Worm (Caenorhabditis elegans) whole organism, early embryonic: Measurements from ENCODE around the gene egl-23.

Experiments
- B0310.2 ChIP-seq: sonication (generic microtip); optimal IDR thresholded peaks from 2 replicates; lab custom pipeline; 2016; ENCODE audit warnings: mild to moderate bottlenecking, missing genetic modification characterization, missing compliant biosample characterization
- F13C5.2 ChIP-seq: sonication (generic microtip); optimal IDR thresholded peaks from 2 replicates; lab custom pipeline; 2017; ENCODE audit warnings: mild to moderate bottlenecking, missing genetic modification characterization, inconsistent platforms, missing compliant biosample characterization
- aly-1 ChIP-seq: sonication (generic microtip); optimal IDR thresholded peaks from 2 replicates; lab custom pipeline; 2016; ENCODE audit warnings: missing genetic modification characterization, missing compliant biosample characterization
- ama-1 ChIP-seq: fragments of 150-350 bp; optimal IDR thresholded peaks from 2 replicates; lab custom pipeline; 2014
- ceh-13 ChIP-seq: fragments of 200-800 bp; sonication (Bioruptor generic); optimal IDR thresholded peaks from 2 replicates; lab custom pipeline; 2018; ENCODE audit warnings: mild to moderate bottlenecking, missing genetic modification characterization, missing compliant biosample characterization
- ceh-36 ChIP-seq: sonication (generic microtip); optimal IDR thresholded peaks from 2 replicates; lab custom pipeline; 2016; ENCODE audit warnings: missing genetic modification characterization, inconsistent platforms, missing compliant biosample characterization
- ets-7 ChIP-seq: sonication (generic microtip); optimal IDR thresholded peaks from 2 replicates; lab custom pipeline; 2016; ENCODE audit warnings: missing genotype, missing genetic modification characterization, missing compliant biosample characterization
- flt-1 ChIP-seq: fragments of 200-800 bp; sonication (Bioruptor generic); IDR thresholded peaks from 2 replicates; pipeline ENCODE4 v1.3.6; 2022; ENCODE audit warnings: missing genetic modification characterization, missing compliant biosample characterization
- hmbx-1 ChIP-seq: sonication (generic microtip); optimal IDR thresholded peaks from 2 replicates; lab custom pipeline; 2016; ENCODE audit warnings: mild to moderate bottlenecking, missing genetic modification characterization, missing compliant biosample characterization
- hmg-4 ChIP-seq: fragments of 200-800 bp; sonication (Bioruptor generic); optimal IDR thresholded peaks from 2 replicates; lab custom pipeline; 2018; ENCODE audit warnings: mild to moderate bottlenecking, missing genetic modification characterization, missing compliant biosample characterization
- hnd-1 ChIP-seq: sonication (generic microtip); optimal IDR thresholded peaks from 2 replicates; lab custom pipeline; 2016; ENCODE audit warnings: missing genetic modification characterization, missing compliant biosample characterization
- scrt-1 ChIP-seq: fragments of 200-800 bp; sonication (Bioruptor generic); IDR thresholded peaks from 2 replicates; pipeline ENCODE4 v1.3.6; 2022; ENCODE audit warnings: missing genetic modification characterization, missing compliant biosample characterization
- sea-1 ChIP-seq: fragments of 200-800 bp; sonication (Bioruptor generic); conservative IDR thresholded peaks from 2 replicates; pipeline ENCODE4 v1.3.6; 2022; ENCODE audit warnings: missing genetic modification characterization, missing compliant biosample characterization
- tbx-11 ChIP-seq: fragments of 200-800 bp; sonication (Bioruptor generic); IDR thresholded peaks from 2 replicates; pipeline ENCODE4 v1.3.6; 2022; ENCODE audit warnings: missing genetic modification characterization, missing compliant biosample characterization
- tbx-37 ChIP-seq: fragments of 200-800 bp; sonication (Bioruptor generic); conservative IDR thresholded peaks from 2 replicates; pipeline ENCODE4 v1.3.6; 2022; ENCODE audit warnings: missing genetic modification reagents, missing genetic modification characterization, missing compliant biosample characterization
- tra-4 ChIP-seq: sonication (generic microtip); optimal IDR thresholded peaks from 2 replicates; lab custom pipeline; 2017; ENCODE audit warnings: missing genetic modification characterization, missing compliant biosample characterization

The egl-23 gene

DNA sequence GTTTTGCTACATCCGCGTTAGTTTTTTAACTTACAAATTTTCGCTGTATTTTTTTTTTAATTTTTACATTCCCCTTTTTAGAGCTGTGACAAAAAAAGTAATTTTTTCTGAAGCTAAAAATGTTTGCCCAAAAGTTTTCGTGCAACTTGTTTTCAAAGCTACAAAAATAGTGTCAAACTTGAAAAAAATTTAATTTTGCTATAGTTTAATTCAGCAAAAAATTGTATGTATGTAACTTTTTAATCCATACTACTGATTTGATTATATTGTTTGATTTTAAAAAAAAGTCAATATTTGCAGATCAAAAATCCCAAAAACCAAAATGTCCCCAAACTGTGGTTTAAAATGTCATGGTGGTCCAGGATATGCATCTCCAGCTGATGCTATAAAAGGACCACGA lies 62.0 kb downstream of the egl-23 start, which contains the start of gene semo-1:
semo-1 (plus strand) TSS at position 301 of the 400 bp plus-strand sequence.
- TF ChIP-seq flt-1, result no peak
- TF ChIP-seq aly-1 (tag; lab: Kevin White, UChicago), result no peak
- TF ChIP-seq B0310.2 (tag; lab: Kevin White, UChicago), result no peak
- TF ChIP-seq tra-4, result no peak
- TF ChIP-seq hmbx-1 (tag; lab: Kevin White, UChicago), result no peak
- no peak for TF ChIP-seq ceh-36 (tag; lab: Kevin White, UChicago)
- no peak for TF ChIP-seq scrt-1
- TF ChIP-seq tbx-37 (GFP tag; lab: Robert Waterston, UW), result no peak
- TF ChIP-seq hmg-4 (GFP tag; lab: Kevin White, UChicago), result no peak
- no peak for TF ChIP-seq tbx-11
- no peak for TF ChIP-seq ets-7 (tag; lab: Kevin White, UChicago)
- no peak for TF ChIP-seq hnd-1 (tag; lab: Kevin White, UChicago)

- TF ChIP-seq ceh-13 (no peak), B0310.2 (tag; lab: Kevin White, UChicago) (no peak), hmg-4 (GFP tag; lab: Kevin White, UChicago) (no peak), tbx-37 (GFP tag; lab: Robert Waterston, UW) (no peak), F13C5.2 (tag; lab: Kevin White, UChicago) (no peak), sea-1 (GFP tag; lab: Robert Waterston, UW) (no peak), flt-1 (no peak), aly-1 (tag; lab: Kevin White, UChicago) (no peak), ama-1 (lab: Kevin White, UChicago) (no peak), ets-7 (tag; lab: Kevin White, UChicago) (no peak), scrt-1 (no peak)
Measured at ce11 chrIV:14060612-14061011, 71.7 kb downstream of the egl-23 start, which contains the start of gene Y37A1B.4. Y37A1B.4 (minus strand) TSS chrIV:14060712.
